Fruit fly (Drosophila melanogaster): ENCODE measurements around the gene kst.

kst gene

DNA sequence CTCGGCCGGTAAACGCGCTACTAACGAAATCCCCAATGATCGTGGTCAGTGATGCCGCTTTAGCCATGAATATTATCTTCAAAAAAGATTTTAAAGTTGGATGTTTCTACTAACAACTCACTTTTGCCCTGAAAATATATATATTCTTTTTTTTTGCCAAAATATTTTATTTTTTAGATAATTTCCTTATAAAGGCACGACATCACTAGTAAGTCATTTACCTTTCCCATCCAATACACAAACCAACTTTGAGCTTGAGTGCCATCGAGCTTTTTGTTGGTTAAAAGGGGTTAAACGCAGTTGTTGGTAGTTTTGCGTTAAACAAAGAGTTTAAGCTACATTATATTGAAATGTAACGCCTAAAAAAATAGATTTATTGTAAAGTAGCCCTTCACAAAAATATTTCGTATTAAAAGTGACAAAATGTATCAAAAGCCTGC, 33.6 kb upstream of the kst start, which contains the start of gene CG14968 (continued):
- TF ChIP-seq Rfx (GFP tag; IDR thresholded peaks at IDR 0.05): peak; percentile 99
- peak; percentile 75 for TF ChIP-seq gro (GFP tag; optimal IDR thresholded peaks at IDR 0.05)
- TF ChIP-seq Aef1 (GFP tag; IDR thresholded peaks at IDR 0.05): peak; percentile 95
- peak; percentile 96 for TF ChIP-seq seq (GFP tag; IDR thresholded peaks at IDR 0.05)
- peak; percentile 94 for TF ChIP-seq oc (tag; optimal IDR thresholded peaks at IDR 0.05)
- TF ChIP-seq Bdp1 (GFP tag; optimal IDR thresholded peaks at IDR 0.05): peak; percentile 70
- peak; percentile 41; the same call in 1 of the 2 replicates for TF ChIP-seq dan (GFP tag; IDR thresholded peaks at IDR 0.05)
- TF ChIP-seq CG13775 (GFP tag; optimal IDR thresholded peaks at IDR 0.05): peak; percentile 88
- peak; percentile 72 for TF ChIP-seq CG2875 (GFP tag; optimal IDR thresholded peaks at IDR 0.05)
- peak; percentile 92 for TF ChIP-seq Ets65A (GFP tag)
- peak; percentile 74 for TF ChIP-seq CG30431 (GFP tag; optimal IDR thresholded peaks at IDR 0.05)
- peak; percentile 87 for TF ChIP-seq Abd-B (GFP tag; optimal IDR thresholded peaks at IDR 0.05)
- peak; percentile 86 for TF ChIP-seq Sox100B (GFP tag; optimal IDR thresholded peaks at IDR 0.05)
- TF ChIP-seq CG17328 (GFP tag; IDR thresholded peaks at IDR 0.05): peak; percentile 96
- peak; percentile 32; the same call in 1 of the 2 replicates for TF ChIP-seq Dref (GFP tag; IDR thresholded peaks at IDR 0.05)
- peak; percentile 66 for TF ChIP-seq CG3838 (GFP tag; optimal IDR thresholded peaks at IDR 0.05)
- TF ChIP-seq Dbx (GFP tag; IDR thresholded peaks at IDR 0.05): peak; percentile 97
- no peak for TF ChIP-seq hb (GFP tag; IDR thresholded peaks at IDR 0.05; ENCODE audit: partially characterized antibody)
- peak; percentile 86 for TF ChIP-seq trh (GFP tag; optimal IDR thresholded peaks at IDR 0.05)
- peak; percentile 99 for TF ChIP-seq ci (GFP tag; IDR thresholded peaks at IDR 0.05)
- peak; percentile 70 for TF ChIP-seq CG7928 (GFP tag; optimal IDR thresholded peaks at IDR 0.05)
- no peak for TF ChIP-seq mld (GFP tag; IDR thresholded peaks at IDR 0.05; ENCODE audit: partially characterized antibody)
- peak; percentile 94 for TF ChIP-seq CoRest (tag; optimal IDR thresholded peaks at IDR 0.05)
- TF ChIP-seq CG6272 (GFP tag; IDR thresholded peaks at IDR 0.05): peak; percentile 91
- TF ChIP-seq CG33557 (GFP tag; optimal IDR thresholded peaks at IDR 0.05): peak; percentile 69
- no peak for TF ChIP-seq h (optimal IDR thresholded peaks at IDR 0.05)
- peak; percentile 24 for TF ChIP-seq disco-r (GFP tag; optimal IDR thresholded peaks at IDR 0.05)
- no peak for TF ChIP-seq CG2116 (GFP tag; optimal IDR thresholded peaks at IDR 0.05)
- TF ChIP-seq luna (GFP tag; optimal IDR thresholded peaks at IDR 0.05): peak; percentile 54
- peak; percentile 91 for TF ChIP-seq Chrac-16 (GFP tag; optimal IDR thresholded peaks at IDR 0.05)
- no peak for TF ChIP-seq HmgD (GFP tag; optimal IDR thresholded peaks at IDR 0.05)
- TF ChIP-seq NK7.1 (GFP tag; optimal IDR thresholded peaks at IDR 0.05): peak; percentile 69
- peak; percentile 95 for TF ChIP-seq CG4730 (GFP tag; IDR thresholded peaks at IDR 0.05)
- peak; percentile 48 for TF ChIP-seq tx (GFP tag; optimal IDR thresholded peaks at IDR 0.05)
- TF ChIP-seq CG11504 (tag; optimal IDR thresholded peaks at IDR 0.05): peak; percentile 95
- peak; percentile 87 for TF ChIP-seq CG12299 (tag; optimal IDR thresholded peaks at IDR 0.05)
- TF ChIP-seq grau (tag; optimal IDR thresholded peaks at IDR 0.05): peak; percentile 94
- no peak for TF ChIP-seq CG34224 (GFP tag; IDR thresholded peaks at IDR 0.05; ENCODE audit: partially characterized antibody)
- no peak for TF ChIP-seq da (GFP tag; optimal IDR thresholded peaks at IDR 0.05)
- peak; percentile 89 for TF ChIP-seq ATbp (GFP tag; optimal IDR thresholded peaks at IDR 0.05)
- TF ChIP-seq bcd (GFP tag; optimal IDR thresholded peaks at IDR 0.05): peak; percentile 95
- peak; percentile 80 for TF ChIP-seq CG5180 (GFP tag; optimal IDR thresholded peaks at IDR 0.05)
- TF ChIP-seq CG8924 (tag; optimal IDR thresholded peaks at IDR 0.05): peak; percentile 95
- peak; percentile 69 for TF ChIP-seq Nf-YC (tag; optimal IDR thresholded peaks at IDR 0.05)
- peak; percentile 93 for TF ChIP-seq CG4424 (GFP tag; optimal IDR thresholded peaks at IDR 0.05)
- peak; percentile 85 for TF ChIP-seq Camta (GFP tag; optimal IDR thresholded peaks at IDR 0.05)
- TF ChIP-seq CG1602 (GFP tag; optimal IDR thresholded peaks at IDR 0.05): peak; percentile 91
- peak; percentile 95 for TF ChIP-seq esg (GFP tag; conservative IDR thresholded peaks at IDR 0.05)
- no peak for TF ChIP-seq Dp (GFP tag; optimal IDR thresholded peaks at IDR 0.05)
- TF ChIP-seq CG10321 (GFP tag; IDR thresholded peaks at IDR 0.05): peak; percentile 81
- peak; percentile 71 for TF ChIP-seq CG8359 (GFP tag; optimal IDR thresholded peaks at IDR 0.05; ENCODE audit: borderline replicate concordance)
- TF ChIP-seq lmd (GFP tag; IDR thresholded peaks at IDR 0.05): peak; percentile 96
